Worm (Caenorhabditis elegans) whole organism, young adult: ENCODE measurements around the gene fbxa-67.

Source experiments
- B0019.2 ChIP-seq: fragments of 200-800 bp; sonication (Bioruptor generic); conservative IDR thresholded peaks from 2 replicates; pipeline ENCODE4 v1.3.6; 2022; ENCODE audit warnings: missing genetic modification reagents, missing genetic modification characterization, missing compliant biosample characterization
- B0336.3 ChIP-seq: fragments of 200-800 bp; sonication (Bioruptor generic); IDR thresholded peaks from 2 replicates; pipeline ENCODE4 v1.3.6; 2022; ENCODE audit warnings: missing genetic modification characterization, missing compliant biosample characterization
- C06A6.2 ChIP-seq: fragments of 200-800 bp; sonication (Bioruptor generic); conservative IDR thresholded peaks from 2 replicates; pipeline ENCODE4 v1.3.6; 2022; ENCODE audit warnings: missing genetic modification characterization, missing compliant biosample characterization
- F23B12.7 ChIP-seq: sonication (generic microtip); optimal IDR thresholded peaks from 2 replicates; lab custom pipeline; 2017; ENCODE audit warnings: missing genetic modification characterization, mild to moderate bottlenecking, missing compliant biosample characterization, antibody characterized with exemption, moderate library complexity; ENCODE audit not compliant: insufficient read depth
- F33H1.4 ChIP-seq: fragments of 200-800 bp; sonication (Bioruptor generic); IDR thresholded peaks from 2 replicates; pipeline ENCODE4 v1.3.6; 2022; ENCODE audit warnings: missing genetic modification reagents, missing genetic modification characterization, missing compliant biosample characterization
- F39B2.1 ChIP-seq: fragments of 200-800 bp; sonication (Bioruptor generic); IDR thresholded peaks from 2 replicates; pipeline ENCODE4 v1.3.6; 2022; ENCODE audit warnings: missing genetic modification reagents, missing genetic modification characterization, missing compliant biosample characterization
- T26A5.8 ChIP-seq: sonication (generic microtip); optimal IDR thresholded peaks from 2 replicates; lab custom pipeline; 2016; ENCODE audit warnings: missing genetic modification characterization, missing compliant biosample characterization
- Y53G8AR.9 ChIP-seq: fragments of 200-800 bp; sonication (Bioruptor generic); conservative IDR thresholded peaks from 2 replicates; pipeline ENCODE4 v1.3.6; 2022; ENCODE audit warnings: missing genetic modification reagents, missing genetic modification characterization, missing compliant biosample characterization
- Y56A3A.18 ChIP-seq: fragments of 200-800 bp; sonication (Bioruptor generic); IDR thresholded peaks from 2 replicates; pipeline ENCODE4 v1.3.6; 2022; ENCODE audit warnings: missing genetic modification reagents, missing genetic modification characterization, missing compliant biosample characterization
- Y67H2A.10 ChIP-seq: fragments of 200-800 bp; sonication (Bioruptor generic); conservative IDR thresholded peaks from 2 replicates; pipeline ENCODE4 v1.3.6; 2022; ENCODE audit warnings: missing genetic modification reagents, missing genetic modification characterization, missing compliant biosample characterization
- Y79H2A.3 ChIP-seq: fragments of 200-800 bp; sonication (Bioruptor generic); conservative IDR thresholded peaks from 2 replicates; pipeline ENCODE4 v1.3.6; 2022; ENCODE audit warnings: missing genetic modification reagents, missing genetic modification characterization, missing compliant biosample characterization
- aptf-2 ChIP-seq: fragments of 200-800 bp; sonication (Bioruptor generic); conservative IDR thresholded peaks from 2 replicates; pipeline ENCODE4 v1.3.6; 2022; ENCODE audit warnings: missing genetic modification reagents, missing genetic modification characterization, missing compliant biosample characterization
- attf-5 ChIP-seq: fragments of 200-800 bp; sonication (Bioruptor generic); optimal IDR thresholded peaks from 2 replicates; lab custom pipeline; 2018; ENCODE audit warnings: mild to moderate bottlenecking, missing genetic modification characterization, missing compliant biosample characterization
- bed-1 ChIP-seq: fragments of 200-800 bp; sonication (Bioruptor generic); IDR thresholded peaks from 2 replicates; pipeline ENCODE4 v1.3.6; 2022; ENCODE audit warnings: missing genetic modification reagents, missing genetic modification characterization, missing compliant biosample characterization
- cebp-1 ChIP-seq, 2 experiments: fragments of 200-800 bp in 1 of 2; sonication (Bioruptor generic) in 1 of 2; sonication (generic microtip) in 1 of 2; IDR thresholded peaks in 1 of 2; optimal IDR thresholded peaks in 1 of 2; 2 replicates each; pipeline versions ENCODE4 v1.3.6 to Lab custom; 2017 to 2022; ENCODE audit warnings: missing compliant biosample characterization in 2 of 2, missing genetic modification characterization in 2 of 2, mild to moderate bottlenecking in 1 of 2, missing genetic modification reagents in 1 of 2, moderate library complexity in 1 of 2
- ceh-100 ChIP-seq: fragments of 200-800 bp; sonication (Bioruptor generic); IDR thresholded peaks from 2 replicates; pipeline ENCODE4 v1.3.6; 2022; ENCODE audit warnings: missing genetic modification reagents, missing genetic modification characterization, missing compliant biosample characterization
- ceh-58 ChIP-seq: fragments of 200-800 bp; sonication (Bioruptor generic); IDR thresholded peaks from 2 replicates; pipeline ENCODE4 v1.3.6; 2022; ENCODE audit warnings: missing genetic modification characterization, missing compliant biosample characterization
- die-1 ChIP-seq: sonication (generic microtip); optimal IDR thresholded peaks from 2 replicates; lab custom pipeline; 2016; ENCODE audit warnings: missing genotype, mild to moderate bottlenecking, missing genetic modification characterization, missing compliant biosample characterization
- dox-1 ChIP-seq: fragments of 200-800 bp; sonication (Bioruptor generic); IDR thresholded peaks from 2 replicates; pipeline ENCODE4 v1.3.6; 2022; ENCODE audit warnings: missing genetic modification reagents, missing genetic modification characterization, missing compliant biosample characterization
- efl-1 ChIP-seq: fragments of 150-350 bp; optimal IDR thresholded peaks from 2 replicates; lab custom pipeline; 2014; ENCODE audit warnings: missing biosample characterization, missing genetic modification reagents, missing genetic modification characterization
- egl-44 ChIP-seq: fragments of 200-800 bp; sonication (Bioruptor generic); IDR thresholded peaks from 2 replicates; pipeline ENCODE4 v1.3.6; 2022; ENCODE audit warnings: missing genetic modification reagents, missing genetic modification characterization, missing compliant biosample characterization
- ekl-4 ChIP-seq: fragments of 200-800 bp; sonication (Bioruptor generic); IDR thresholded peaks from 2 replicates; pipeline ENCODE4 v1.3.6; 2022; ENCODE audit warnings: missing genetic modification reagents, missing genetic modification characterization, missing compliant biosample characterization
- ets-4 ChIP-seq: fragments of 200-800 bp; sonication (Bioruptor generic); optimal IDR thresholded peaks from 2 replicates; lab custom pipeline; 2018; ENCODE audit warnings: mild to moderate bottlenecking, missing genetic modification characterization, missing compliant biosample characterization
- him-1 ChIP-seq: sonication (generic microtip); optimal IDR thresholded peaks from 2 replicates; lab custom pipeline; 2016; ENCODE audit warnings: missing genotype, missing genetic modification reagents, missing genetic modification characterization, missing compliant biosample characterization
- hmg-20 ChIP-seq: fragments of 200-800 bp; sonication (Bioruptor generic); IDR thresholded peaks from 2 replicates; pipeline ENCODE4 v1.3.6; 2022; ENCODE audit warnings: missing genetic modification reagents, missing genetic modification characterization, missing compliant biosample characterization
- hsf-1 ChIP-seq: fragments of 200-800 bp; sonication (Bioruptor generic); IDR thresholded peaks from 2 replicates; pipeline ENCODE4 v1.3.6; 2022; ENCODE audit warnings: missing genetic modification reagents, missing genetic modification characterization, missing compliant biosample characterization
- lag-1 ChIP-seq: fragments of 200-800 bp; sonication (Bioruptor generic); IDR thresholded peaks from 2 replicates; pipeline ENCODE4 v1.3.6; 2022; ENCODE audit warnings: missing genetic modification reagents, missing genetic modification characterization, missing compliant biosample characterization
- let-526 ChIP-seq: fragments of 200-800 bp; sonication (Bioruptor generic); IDR thresholded peaks from 2 replicates; pipeline ENCODE4 v1.3.6; 2022; ENCODE audit warnings: missing genetic modification reagents, missing genetic modification characterization, missing compliant biosample characterization
- lin-26 ChIP-seq: fragments of 200-800 bp; sonication (Bioruptor generic); IDR thresholded peaks from 2 replicates; pipeline ENCODE4 v1.3.6; 2022; ENCODE audit warnings: missing genetic modification reagents, missing genetic modification characterization, missing compliant biosample characterization
- madf-6 ChIP-seq: fragments of 200-800 bp; sonication (Bioruptor generic); IDR thresholded peaks from 2 replicates; pipeline ENCODE4 v1.3.6; 2022; ENCODE audit warnings: missing genetic modification reagents, missing genetic modification characterization, missing compliant biosample characterization
- madf-8 ChIP-seq: fragments of 200-800 bp; sonication (Bioruptor generic); conservative IDR thresholded peaks from 2 replicates; pipeline ENCODE4 v1.3.6; 2022; ENCODE audit warnings: missing genetic modification reagents, missing genetic modification characterization, missing compliant biosample characterization
- mcd-1 ChIP-seq: fragments of 200-800 bp; sonication (Bioruptor generic); IDR thresholded peaks from 2 replicates; pipeline ENCODE4 v1.3.6; 2022; ENCODE audit warnings: missing genetic modification reagents, missing genetic modification characterization, missing compliant biosample characterization
- mes-4 ChIP-seq: sonication (generic microtip); optimal IDR thresholded peaks from 2 replicates; lab custom pipeline; 2016; ENCODE audit warnings: missing genotype, missing genetic modification characterization, missing compliant biosample characterization
- nfya-2 ChIP-seq: fragments of 200-800 bp; sonication (Bioruptor generic); IDR thresholded peaks from 2 replicates; pipeline ENCODE4 v1.3.6; 2022; ENCODE audit warnings: missing genetic modification reagents, missing genetic modification characterization, missing compliant biosample characterization
- nhr-27 ChIP-seq: fragments of 200-800 bp; sonication (Bioruptor generic); optimal IDR thresholded peaks from 2 replicates; lab custom pipeline; 2018; ENCODE audit warnings: mild to moderate bottlenecking, missing genetic modification characterization, moderate library complexity, missing compliant biosample characterization
- pbrm-1 ChIP-seq: fragments of 200-800 bp; sonication (Bioruptor generic); IDR thresholded peaks from 2 replicates; pipeline ENCODE4 v1.3.6; 2022; ENCODE audit warnings: missing genetic modification reagents, missing genetic modification characterization, missing compliant biosample characterization
- pha-4 ChIP-seq: fragments of 150-350 bp; sonication (generic microtip); optimal IDR thresholded peaks from 2 replicates; lab custom pipeline; 2014; ENCODE audit warnings: missing biosample characterization, missing genetic modification reagents, missing genetic modification characterization
- sea-2 ChIP-seq: fragments of 200-800 bp; sonication (Bioruptor generic); IDR thresholded peaks from 2 replicates; pipeline ENCODE4 v1.3.6; 2022; ENCODE audit warnings: missing genetic modification characterization, missing compliant biosample characterization
- snpc-3.4 ChIP-seq: sonication (generic microtip); optimal IDR thresholded peaks from 2 replicates; lab custom pipeline; 2017; ENCODE audit warnings: missing genetic modification characterization, mild to moderate bottlenecking, missing compliant biosample characterization, antibody characterized with exemption, moderate library complexity, missing genotype, missing genetic modification reagents
- snpc-4 ChIP-seq, 5 experiments: fragments of 150-350 bp in 1 of 5; sonication (generic microtip) in 4 of 5; optimal IDR thresholded peaks; 2 replicates each; lab custom pipeline; 2014 to 2018; ENCODE audit warnings: missing genetic modification characterization in 5 of 5, missing biosample characterization in 3 of 5, antibody characterized with exemption in 2 of 5, mild to moderate bottlenecking in 2 of 5, missing compliant biosample characterization in 2 of 5, missing genotype in 2 of 5, moderate library complexity in 2 of 5, missing genetic modification reagents in 1 of 5
- tlf-1 ChIP-seq: fragments of 200-800 bp; sonication (Bioruptor generic); optimal IDR thresholded peaks from 2 replicates; lab custom pipeline; 2018; ENCODE audit warnings: mild to moderate bottlenecking, missing genetic modification characterization, missing compliant biosample characterization
- xnd-1 ChIP-seq: sonication (generic microtip); optimal IDR thresholded peaks from 2 replicates; lab custom pipeline; 2016; ENCODE audit warnings: missing genotype, missing genetic modification reagents, missing genetic modification characterization, missing compliant biosample characterization
- zfh-2 ChIP-seq: fragments of 200-800 bp; sonication (Bioruptor generic); conservative IDR thresholded peaks from 2 replicates; pipeline ENCODE4 v1.3.6; 2022; ENCODE audit warnings: missing genetic modification reagents, missing genetic modification characterization, missing compliant biosample characterization
- zim-3 ChIP-seq: sonication (generic microtip); optimal IDR thresholded peaks from 2 replicates; lab custom pipeline; 2017; ENCODE audit warnings: mild to moderate bottlenecking, missing genetic modification characterization, moderate library complexity, missing compliant biosample characterization
- ztf-18 ChIP-seq: sonication (generic microtip); optimal IDR thresholded peaks from 2 replicates; lab custom pipeline; 2016; ENCODE audit warnings: missing genotype, mild to moderate bottlenecking, missing genetic modification characterization, missing compliant biosample characterization
- ztf-26 ChIP-seq: sonication (generic microtip); optimal IDR thresholded peaks from 2 replicates; lab custom pipeline; 2017; ENCODE audit warnings: missing genetic modification characterization, missing compliant biosample characterization
- ztf-28 ChIP-seq: fragments of 200-800 bp; sonication (Bioruptor generic); IDR thresholded peaks from 2 replicates; pipeline ENCODE4 v1.3.6; 2022; ENCODE audit warnings: missing genetic modification reagents, missing genetic modification characterization, missing compliant biosample characterization
- ztf-6 ChIP-seq: fragments of 200-800 bp; sonication (Bioruptor generic); IDR thresholded peaks from 2 replicates; pipeline ENCODE4 v1.3.6; 2022; ENCODE audit warnings: missing genetic modification reagents, missing genetic modification characterization, missing compliant biosample characterization

fbxa-67 gene

ce11 chrIII:900134-900533, 50.3 kb downstream of the fbxa-67 start (continued):
- TF ChIP-seq ztf-18, result no peak
- TF ChIP-seq nhr-27 (tag; lab: Kevin White, UChicago), result no peak
- no peak for TF ChIP-seq tlf-1
- TF ChIP-seq snpc-3.4 (tag; lab: Kevin White, UChicago), result no peak
- TF ChIP-seq efl-1 (GFP tag; lab: Kevin White, UChicago), result no peak
- TF ChIP-seq T26A5.8 (tag; lab: Kevin White, UChicago), result no peak
- TF ChIP-seq Y56A3A.18 (GFP tag; lab: Robert Waterston, UW), result no peak
- TF ChIP-seq sea-2 (GFP tag; lab: Robert Waterston, UW), result no peak
- TF ChIP-seq Y53G8AR.9 (GFP tag; lab: Robert Waterston, UW), result 0 out of 2 replicates have a peak, but pooled peaks have one; percentile 62
- TF ChIP-seq madf-8, result no peak
- TF ChIP-seq F23B12.7 (tag; lab: Kevin White, UChicago), result no peak
- TF ChIP-seq F39B2.1, result no peak
- TF ChIP-seq zfh-2 (GFP tag; lab: Robert Waterston, UW), result no peak
- no peak for TF ChIP-seq Y67H2A.10 (GFP tag; lab: Robert Waterston, UW)
- no peak for TF ChIP-seq B0019.2 (GFP tag; lab: Robert Waterston, UW)
- peak; percentile 44; the same call in 1 of the 2 replicates for TF ChIP-seq ceh-100 (GFP tag; lab: Robert Waterston, UW)
- TF ChIP-seq hsf-1 (GFP tag; lab: Robert Waterston, UW), result peak; percentile 45; the same call in 1 of the 2 replicates
- TF ChIP-seq him-1 (tag; lab: Kevin White, UChicago), result peak; percentile 39
- no peak for TF ChIP-seq ztf-26
- 0 out of 2 replicates have a peak, but pooled peaks have one; percentile 27 for TF ChIP-seq dox-1
- peak; percentile 46; the same call in 1 of the 2 replicates for TF ChIP-seq B0336.3 (GFP tag; lab: Robert Waterston, UW)
- no peak for TF ChIP-seq egl-44 (GFP tag; lab: Robert Waterston, UW)
- TF ChIP-seq ceh-58 (GFP tag; lab: Robert Waterston, UW), result no peak
- TF ChIP-seq snpc-4 (GFP tag; optimal IDR thresholded peaks at IDR 0.05; lab: Kevin White, UChicago), result no peak
- no peak for TF ChIP-seq snpc-4 (tag; optimal IDR thresholded peaks at IDR 0.05; lab: Kevin White, UChicago)
- TF ChIP-seq cebp-1 (GFP tag; IDR thresholded peaks at IDR 0.05; lab: Robert Waterston, UW), result no peak
- TF ChIP-seq cebp-1 (tag; optimal IDR thresholded peaks at IDR 0.05; lab: Kevin White, UChicago), result no peak
- no peak for TF ChIP-seq die-1 (tag; lab: Kevin White, UChicago)
- TF ChIP-seq mes-4 (tag; lab: Kevin White, UChicago), result no peak
- no peak for TF ChIP-seq ets-4 (GFP tag; lab: Kevin White, UChicago)
- TF ChIP-seq Y79H2A.3 (GFP tag; lab: Robert Waterston, UW), result 0 out of 2 replicates have a peak, but pooled peaks have one; percentile 49
- peak; percentile 30; the same call in 1 of the 2 replicates for TF ChIP-seq madf-6
- no peak for TF ChIP-seq hmg-20 (GFP tag; lab: Robert Waterston, UW)
- TF ChIP-seq C06A6.2 (GFP tag; lab: Robert Waterston, UW), result no peak
- TF ChIP-seq ztf-6, result no peak
- TF ChIP-seq attf-5 (GFP tag; lab: Kevin White, UChicago), result no peak
- TF ChIP-seq let-526 (GFP tag; lab: Robert Waterston, UW), result no peak
- no peak for TF ChIP-seq pbrm-1 (GFP tag; lab: Robert Waterston, UW)
- TF ChIP-seq F33H1.4, result no peak
- 0 out of 2 replicates have a peak, but pooled peaks have one; percentile 57 for TF ChIP-seq ztf-28 (GFP tag; lab: Robert Waterston, UW)
- TF ChIP-seq lag-1 (GFP tag; lab: Robert Waterston, UW), result no peak
- 0 out of 2 replicates have a peak, but pooled peaks have one; percentile 36 for TF ChIP-seq mcd-1
- TF ChIP-seq lin-26 (GFP tag; lab: Robert Waterston, UW), result no peak
- TF ChIP-seq nfya-2, result no peak
- no peak for TF ChIP-seq zim-3 (tag; lab: Kevin White, UChicago)
- no peak for TF ChIP-seq pha-4 (tag; lab: Kevin White, UChicago)
- peak; percentile 57; the same call in 1 of the 2 replicates for TF ChIP-seq ekl-4 (GFP tag; lab: Robert Waterston, UW)
- no peak for TF ChIP-seq xnd-1
- TF ChIP-seq aptf-2 (GFP tag; lab: Robert Waterston, UW), result no peak
- no peak for TF ChIP-seq bed-1
